Fruit fly (Drosophila melanogaster) whole organism, embryonic: ENCODE measurements around the gene unc-119.

ENCODE experiments used
- CG10543 ChIP-seq: fragments of 200-800 bp; sonication (Bioruptor generic); optimal IDR thresholded peaks from 3 replicates; lab custom pipeline; 2017; ENCODE audit warnings: missing biosample characterization, mild to moderate bottlenecking, missing genetic modification characterization, moderate library complexity
- CG10654 ChIP-seq: fragments of 200-800 bp; sonication (Bioruptor generic); optimal IDR thresholded peaks from 2 replicates; lab custom pipeline; 2016; ENCODE audit warnings: missing biosample characterization, missing genetic modification characterization
- CG11456 ChIP-seq: fragments of 200-800 bp; sonication (Bioruptor generic); IDR thresholded peaks from 3 replicates; pipeline ENCODE4 v1.3.6; 2022; ENCODE audit warnings: missing biosample characterization, missing genetic modification characterization
- CG11560 ChIP-seq: fragments of 200-800 bp; sonication (Bioruptor generic); IDR thresholded peaks from 3 replicates; pipeline ENCODE4 v1.3.6; 2022; ENCODE audit warnings: missing biosample characterization, missing genetic modification characterization
- CG13424 ChIP-seq: fragments of 200-800 bp; sonication (Bioruptor generic); optimal IDR thresholded peaks from 2 replicates; lab custom pipeline; 2019; ENCODE audit warnings: missing biosample characterization, mild to moderate bottlenecking, missing genetic modification characterization, moderate library complexity
- CG14710 ChIP-seq: fragments of 200-800 bp; sonication (Bioruptor generic); optimal IDR thresholded peaks from 3 replicates; lab custom pipeline; 2019; ENCODE audit warnings: missing biosample characterization, mild to moderate bottlenecking, missing genetic modification characterization, moderate library complexity
- CG15011 ChIP-seq: fragments of 200-800 bp; sonication (Bioruptor generic); optimal IDR thresholded peaks from 3 replicates; lab custom pipeline; 2018; ENCODE audit warnings: missing biosample characterization, mild to moderate bottlenecking, missing genetic modification characterization
- CG15269 ChIP-seq: fragments of 200-800 bp; sonication (Bioruptor generic); optimal IDR thresholded peaks from 2 replicates; lab custom pipeline; 2018; ENCODE audit warnings: missing biosample characterization, mild to moderate bottlenecking, missing genetic modification characterization, moderate library complexity
- CG15514 ChIP-seq: fragments of 200-800 bp; sonication (Bioruptor generic); optimal IDR thresholded peaks from 3 replicates; lab custom pipeline; 2017; ENCODE audit warnings: missing biosample characterization, missing genetic modification characterization, mild to moderate bottlenecking, moderate library complexity, missing genetic modification reagents
- CG15601 ChIP-seq: fragments of 200-800 bp; sonication (Bioruptor generic); optimal IDR thresholded peaks from 3 replicates; lab custom pipeline; 2019; ENCODE audit warnings: missing biosample characterization, mild to moderate bottlenecking, missing genetic modification characterization, moderate library complexity
- CG17359 ChIP-seq: fragments of 200-800 bp; sonication (Bioruptor generic); optimal IDR thresholded peaks from 3 replicates; lab custom pipeline; 2018; ENCODE audit warnings: missing biosample characterization, mild to moderate bottlenecking, missing genetic modification characterization, moderate library complexity
- CG30020 ChIP-seq: fragments of 200-800 bp; optimal IDR thresholded peaks from 2 replicates; lab custom pipeline; 2019; ENCODE audit warnings: missing biosample characterization, mild to moderate bottlenecking, missing genetic modification characterization, moderate library complexity
- CG33557 ChIP-seq: fragments of 200-800 bp; sonication (Bioruptor generic); optimal IDR thresholded peaks from 2 replicates; lab custom pipeline; 2019; ENCODE audit warnings: missing biosample characterization, mild to moderate bottlenecking, missing genetic modification characterization, moderate library complexity
- CG5953 ChIP-seq: fragments of 200-800 bp; sonication (Bioruptor generic); IDR thresholded peaks from 2 replicates; pipeline ENCODE4 v1.3.6; 2022; ENCODE audit warnings: missing biosample characterization, missing genetic modification characterization
- CG6813 ChIP-seq: fragments of 200-800 bp; sonication (Bioruptor generic); optimal IDR thresholded peaks from 2 replicates; lab custom pipeline; 2017; ENCODE audit warnings: missing biosample characterization, missing genetic modification characterization, mild to moderate bottlenecking, moderate library complexity, missing genetic modification reagents
- CG7357 ChIP-seq: fragments of 200-800 bp; sonication (Bioruptor generic); IDR thresholded peaks from 3 replicates; pipeline ENCODE4 v1.3.6; 2022; ENCODE audit warnings: missing biosample characterization, missing genetic modification characterization
- CG7372 ChIP-seq: fragments of 200-800 bp; sonication (Bioruptor generic); IDR thresholded peaks from 2 replicates; pipeline ENCODE4 v1.3.6; 2022; ENCODE audit warnings: missing biosample characterization, missing genetic modification characterization
- CG7839 ChIP-seq: fragments of 200-800 bp; sonication (Bioruptor generic); optimal IDR thresholded peaks from 3 replicates; lab custom pipeline; 2018; ENCODE audit warnings: missing biosample characterization, mild to moderate bottlenecking, missing genetic modification characterization, moderate library complexity
- CG7928 ChIP-seq: fragments of 200-800 bp; sonication (Bioruptor generic); optimal IDR thresholded peaks from 2 replicates; lab custom pipeline; 2017; ENCODE audit warnings: missing biosample characterization, mild to moderate bottlenecking, missing genetic modification characterization
- CG7963 ChIP-seq: fragments of 200-800 bp; sonication (Bioruptor generic); IDR thresholded peaks from 3 replicates; pipeline ENCODE4 v1.3.6; 2022; ENCODE audit warnings: missing biosample characterization, missing genetic modification characterization; ENCODE audit not compliant: partially characterized antibody
- CHES-1-like ChIP-seq: fragments of 200-800 bp; sonication (Bioruptor generic); optimal IDR thresholded peaks from 2 replicates; lab custom pipeline; 2016; ENCODE audit warnings: missing biosample characterization, missing genetic modification characterization
- CoRest ChIP-seq: fragments of 200-800 bp; sonication (Bioruptor generic); optimal IDR thresholded peaks from 3 replicates; lab custom pipeline; 2018; ENCODE audit warnings: missing biosample characterization, mild to moderate bottlenecking, missing genetic modification characterization, moderate library complexity
- Deaf1 ChIP-seq: fragments of 200-800 bp; optimal IDR thresholded peaks from 3 replicates; lab custom pipeline; 2019; ENCODE audit warnings: missing biosample characterization, mild to moderate bottlenecking, missing genetic modification characterization, moderate library complexity
- E2f1 ChIP-seq: fragments of 200-800 bp; sonication (Bioruptor generic); IDR thresholded peaks from 2 replicates; pipeline ENCODE4 v1.3.6; 2022; ENCODE audit warnings: missing biosample characterization, missing genetic modification characterization
- H2.0 ChIP-seq: fragments of 200-800 bp; sonication (Bioruptor generic); IDR thresholded peaks from 2 replicates; pipeline ENCODE4 v1.3.6; 2022; ENCODE audit warnings: missing biosample characterization, missing genetic modification characterization
- MBD-R2 ChIP-seq: fragments of 200-800 bp; sonication (Bioruptor generic); IDR thresholded peaks from 2 replicates; pipeline ENCODE4 v1.3.6; 2022; ENCODE audit warnings: missing biosample characterization, missing genetic modification characterization
- Rx ChIP-seq: fragments of 200-800 bp; sonication (Bioruptor generic); IDR thresholded peaks from 2 replicates; pipeline ENCODE4 v1.3.6; 2022; ENCODE audit warnings: missing biosample characterization, missing genetic modification characterization
- abd-A ChIP-seq: fragments of 200-800 bp; sonication (Bioruptor generic); optimal IDR thresholded peaks from 3 replicates; lab custom pipeline; 2019; ENCODE audit warnings: missing biosample characterization, mild to moderate bottlenecking, missing genetic modification characterization, moderate library complexity
- ap ChIP-seq: fragments of 200-800 bp; sonication (Bioruptor generic); IDR thresholded peaks from 2 replicates; pipeline ENCODE4 v1.3.6; 2022; ENCODE audit warnings: missing biosample characterization, missing genetic modification characterization
- bcd ChIP-seq: fragments of 200-800 bp; sonication (Bioruptor generic); optimal IDR thresholded peaks from 2 replicates; lab custom pipeline; 2017; ENCODE audit warnings: missing biosample characterization, mild to moderate bottlenecking, missing genetic modification characterization
- chn ChIP-seq: fragments of 200-800 bp; sonication (Bioruptor generic); optimal IDR thresholded peaks from 2 replicates; lab custom pipeline; 2016; ENCODE audit warnings: missing biosample characterization, missing genetic modification characterization
- dmrt11E ChIP-seq: fragments of 200-800 bp; sonication (Bioruptor generic); optimal IDR thresholded peaks from 3 replicates; lab custom pipeline; 2018; ENCODE audit warnings: missing biosample characterization, mild to moderate bottlenecking, missing genetic modification characterization, moderate library complexity
- fd3F ChIP-seq: fragments of 200-800 bp; sonication (Bioruptor generic); optimal IDR thresholded peaks from 2 replicates; lab custom pipeline; 2018; ENCODE audit warnings: missing biosample characterization, mild to moderate bottlenecking, missing genetic modification characterization, moderate library complexity
- gem ChIP-seq: fragments of 200-800 bp; sonication (Bioruptor generic); optimal IDR thresholded peaks from 2 replicates; lab custom pipeline; 2019; ENCODE audit warnings: missing biosample characterization, mild to moderate bottlenecking, missing genetic modification characterization, moderate library complexity
- grau ChIP-seq: fragments of 200-800 bp; optimal IDR thresholded peaks from 3 replicates; lab custom pipeline; 2019; ENCODE audit warnings: missing biosample characterization, mild to moderate bottlenecking, missing genetic modification characterization, moderate library complexity
- jing ChIP-seq: fragments of 200-800 bp; sonication (Bioruptor generic); optimal IDR thresholded peaks from 2 replicates; lab custom pipeline; 2018; ENCODE audit warnings: missing biosample characterization, mild to moderate bottlenecking, missing genetic modification characterization
- kni ChIP-seq: fragments of 200-800 bp; sonication (Bioruptor generic); optimal IDR thresholded peaks from 3 replicates; lab custom pipeline; 2017; ENCODE audit warnings: mild to moderate bottlenecking, missing biosample characterization, missing genetic modification reagents, missing genetic modification characterization
- mirr ChIP-seq: fragments of 200-800 bp; sonication (Bioruptor generic); optimal IDR thresholded peaks from 3 replicates; lab custom pipeline; 2018; ENCODE audit warnings: missing biosample characterization, mild to moderate bottlenecking, missing genetic modification characterization
- nom ChIP-seq: fragments of 200-800 bp; sonication (Bioruptor generic); optimal IDR thresholded peaks from 2 replicates; lab custom pipeline; 2017; ENCODE audit warnings: missing biosample characterization, missing genetic modification characterization, mild to moderate bottlenecking, moderate library complexity, missing genetic modification reagents
- pan ChIP-seq, 4 experiments: fragments of >200 bp in 3 of 4; fragments of 200-800 bp in 1 of 4; sonication (Bioruptor generic) in 1 of 4; optimal IDR thresholded peaks in 3 of 4; IDR thresholded peaks in 1 of 4; 2 replicates each; pipeline versions ENCODE4 v1.3.6 to Lab custom; 2017 to 2022; ENCODE audit warnings: missing biosample characterization in 2 of 4, missing genetic modification characterization in 2 of 4, mixed read lengths in 1 of 4
- pho ChIP-seq: fragments of 200-800 bp; sonication (Bioruptor generic); optimal IDR thresholded peaks from 2 replicates; lab custom pipeline; 2016; ENCODE audit warnings: missing biosample characterization, missing genetic modification characterization
- prd ChIP-seq, 3 experiments: fragments of >200 bp in 2 of 3; fragments of 200-800 bp in 1 of 3; sonication (Bioruptor generic) in 1 of 3; optimal IDR thresholded peaks in 2 of 3; IDR thresholded peaks in 1 of 3; 2 replicates in 2 of 3; 3 replicates in 1 of 3; pipeline versions ENCODE4 v1.3.6 to Lab custom; 2017 to 2022; ENCODE audit warnings: missing biosample characterization in 1 of 3, missing genetic modification characterization in 1 of 3
- sd ChIP-seq: fragments of 200-800 bp; sonication (Bioruptor generic); optimal IDR thresholded peaks from 3 replicates; lab custom pipeline; 2018; ENCODE audit warnings: missing biosample characterization, mild to moderate bottlenecking, missing genetic modification characterization, moderate library complexity
- tap ChIP-seq: fragments of 200-800 bp; optimal IDR thresholded peaks from 3 replicates; lab custom pipeline; 2019; ENCODE audit warnings: missing biosample characterization, mild to moderate bottlenecking, missing genetic modification characterization, moderate library complexity
- unc-4 ChIP-seq: fragments of 200-800 bp; sonication (Bioruptor generic); IDR thresholded peaks from 2 replicates; pipeline ENCODE4 v1.3.6; 2022; ENCODE audit warnings: missing biosample characterization, missing genetic modification characterization; ENCODE audit not compliant: partially characterized antibody

The unc-119 gene

DNA sequence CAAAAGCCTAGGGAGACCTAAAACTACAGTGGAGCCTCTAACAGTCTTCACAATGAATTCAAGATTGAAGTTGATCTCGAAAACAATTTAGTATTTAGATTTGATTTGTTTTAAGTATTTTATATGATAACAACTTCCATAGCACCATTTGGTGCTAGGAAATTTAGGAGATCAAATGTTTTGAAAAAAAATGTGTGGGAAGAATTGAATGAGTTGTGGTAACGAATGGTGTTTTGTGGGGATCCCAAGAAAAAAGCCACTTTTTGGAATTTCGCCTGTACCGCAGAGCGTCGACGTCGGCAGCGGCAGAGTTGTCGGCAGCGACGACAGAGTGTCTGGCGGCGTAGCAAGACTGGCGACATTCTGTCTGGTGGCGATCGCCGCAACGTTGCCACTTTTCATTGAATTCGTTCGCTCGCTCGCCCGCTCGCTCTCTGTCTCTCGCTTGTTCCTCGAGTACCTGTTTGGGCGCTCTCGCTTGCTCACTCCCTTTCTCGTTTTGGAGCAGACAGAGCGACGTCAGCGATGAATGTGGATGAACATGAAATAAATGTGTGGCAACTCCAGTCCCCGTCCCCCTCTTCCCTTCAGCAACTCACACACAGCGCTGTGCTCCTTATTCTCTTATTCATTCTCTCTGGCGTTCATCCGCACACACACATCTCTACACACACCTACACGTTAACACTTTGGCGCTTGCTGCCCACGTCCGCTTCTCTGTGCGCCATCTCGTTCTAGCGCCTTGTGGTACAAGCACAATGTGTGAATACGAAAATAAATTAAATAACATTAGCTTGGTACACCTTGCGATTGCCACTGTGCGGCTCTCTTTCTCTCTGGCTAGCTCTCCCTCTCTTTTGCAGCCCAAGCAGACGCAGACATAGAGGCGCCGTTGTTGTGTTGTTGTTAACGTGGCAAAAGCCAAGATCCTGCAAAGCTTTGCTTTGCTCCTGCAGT lies 8.6 kb upstream of the unc-119 start (continued):
- peak; percentile 36 for TF ChIP-seq abd-A (tag; lab: Kevin White, UChicago)
- no peak for TF ChIP-seq pan (optimal IDR thresholded peaks at IDR 0.05; lab: Kevin White, UChicago)
- TF ChIP-seq pan (GFP tag; optimal IDR thresholded peaks at IDR 0.05 in 1 of 2, IDR thresholded peaks at IDR 0.05 in 1 of 2): peak in 1 of 2 experiments; percentile 52
- no peak for TF ChIP-seq CG33557 (GFP tag; lab: Kevin White, UChicago)
- TF ChIP-seq grau (tag; lab: Kevin White, UChicago): peak; percentile 94
- TF ChIP-seq CG11456 (GFP tag; lab: Robert Waterston, UW): 0 out of 3 replicates have a peak, but pooled peaks have one; percentile 32
- TF ChIP-seq dmrt11E: peak; percentile 18
- TF ChIP-seq CG15269 (tag; lab: Kevin White, UChicago): peak; percentile 66
- peak; percentile 68 for TF ChIP-seq CoRest (tag; lab: Kevin White, UChicago)
- TF ChIP-seq CG17359 (tag; lab: Kevin White, UChicago): peak; percentile 43
- peak; percentile 19 for TF ChIP-seq pho (GFP tag; lab: Kevin White, UChicago)
- TF ChIP-seq CG15601: peak; percentile 21
- TF ChIP-seq CHES-1-like: peak; percentile 8
- TF ChIP-seq CG11560 (tag; lab: Robert Waterston, UW): 0 out of 3 replicates have a peak, but pooled peaks have one; percentile 9
- peak; percentile 25 for TF ChIP-seq Deaf1 (tag; lab: Kevin White, UChicago)
- TF ChIP-seq CG15011 (GFP tag; lab: Kevin White, UChicago): peak; percentile 36
- peak; percentile 91 for TF ChIP-seq kni
- TF ChIP-seq gem: peak; percentile 74
- TF ChIP-seq CG10543 (GFP tag; lab: Kevin White, UChicago): peak; percentile 22
- no peak for TF ChIP-seq CG7963 (GFP tag; lab: Robert Waterston, UW)
- no peak for TF ChIP-seq CG10654
- peak; percentile 26; the same call in 1 of the 2 replicates for TF ChIP-seq unc-4 (GFP tag; lab: Robert Waterston, UW)
- peak; percentile 2 for TF ChIP-seq CG15514 (GFP tag; lab: Kevin White, UChicago)
- TF ChIP-seq CG6813: peak; percentile 38
- no peak for TF ChIP-seq ap (GFP tag; lab: Robert Waterston, UW)
- no peak for TF ChIP-seq nom (GFP tag; lab: Kevin White, UChicago)
- TF ChIP-seq CG7839 (tag; lab: Kevin White, UChicago): peak; percentile 60
- TF ChIP-seq mirr: peak; percentile 35
- peak; percentile 66 for TF ChIP-seq CG13424 (tag; lab: Kevin White, UChicago)
- no peak for TF ChIP-seq Rx (GFP tag; lab: Robert Waterston, UW)
- TF ChIP-seq CG5953 (GFP tag; lab: Robert Waterston, UW): no peak
- no peak for TF ChIP-seq CG14710
- TF ChIP-seq tap: peak; percentile 39
- TF ChIP-seq jing (GFP tag; lab: Kevin White, UChicago): peak; percentile 11
- TF ChIP-seq CG30020 (tag; lab: Kevin White, UChicago): no peak
- TF ChIP-seq CG7372 (GFP tag; lab: Robert Waterston, UW): no peak
- TF ChIP-seq CG7357 (GFP tag; lab: Robert Waterston, UW): peak; percentile 50; the same call in 2 of the 3 replicates
- TF ChIP-seq fd3F (GFP tag; lab: Kevin White, UChicago): peak; percentile 1
- TF ChIP-seq E2f1 (GFP tag; lab: Robert Waterston, UW): peak; percentile 45
- TF ChIP-seq prd (optimal IDR thresholded peaks at IDR 0.05; lab: Kevin White, UChicago): no peak
- TF ChIP-seq prd (GFP tag; IDR thresholded peaks at IDR 0.05; lab: Robert Waterston, UW): peak; percentile 52; the same call in 2 of the 3 replicates
- no peak for TF ChIP-seq MBD-R2 (GFP tag; lab: Robert Waterston, UW)
- TF ChIP-seq CG7928 (GFP tag; lab: Kevin White, UChicago): no peak
- peak; percentile 38 for TF ChIP-seq bcd (GFP tag; lab: Kevin White, UChicago)
- peak; percentile 24 for TF ChIP-seq chn
- TF ChIP-seq H2.0: peak; percentile 46; the same call in 1 of the 2 replicates
- peak; percentile 83 for TF ChIP-seq sd (tag; lab: Kevin White, UChicago)
